Fruit fly (Drosophila melanogaster) whole organism: Measurements from ENCODE around the gene Eip75B.

Experiments
- CG8478 ChIP-seq: fragments of >200 bp; optimal IDR thresholded peaks from 2 replicates; lab custom pipeline; 2018; ENCODE audit warnings: inconsistent platforms
- EcR ChIP-seq, 2 experiments: fragments of >200 bp; optimal IDR thresholded peaks; 2 replicates each; lab custom pipeline; 2017; ENCODE audit warnings: missing biosample characterization in 2 of 2, missing genetic modification characterization in 2 of 2, missing genetic modification reagents in 2 of 2
- psq ChIP-seq: fragments of >200 bp; optimal IDR thresholded peaks from 2 replicates; lab custom pipeline; 2017
- usp ChIP-seq: fragments of >200 bp; optimal IDR thresholded peaks from 2 replicates; lab custom pipeline; 2017; ENCODE audit warnings: missing biosample characterization, missing genetic modification characterization, mixed read lengths

DNA sequence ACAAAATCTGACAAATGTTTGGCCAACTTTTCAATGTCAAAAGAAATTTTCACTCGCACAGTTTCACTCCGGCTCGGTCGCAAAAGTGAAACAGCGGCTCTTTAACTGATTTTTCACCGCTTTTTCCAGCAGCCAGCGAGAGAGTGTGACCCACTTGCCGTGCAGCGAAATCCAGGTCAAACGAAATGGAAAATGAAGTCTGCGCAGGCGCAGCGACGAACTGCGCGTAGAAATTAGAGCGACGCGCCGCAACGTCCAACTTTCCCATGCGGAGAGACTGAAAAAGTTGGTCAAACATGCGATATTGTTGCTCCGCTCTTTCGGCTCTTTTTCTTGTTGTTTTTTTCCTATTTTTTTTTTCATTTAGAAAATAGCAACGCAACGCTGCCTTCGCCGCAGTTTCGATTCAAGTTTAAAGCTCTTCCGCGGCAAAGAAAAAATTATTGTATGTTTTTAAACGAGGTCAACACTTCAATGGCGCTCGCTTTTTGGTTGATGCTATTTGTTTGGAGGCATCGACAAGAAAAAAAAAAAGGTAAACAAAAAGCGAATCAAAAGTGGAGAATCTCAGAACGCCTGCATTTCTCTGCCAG, 104.2 kb downstream of the Eip75B start:
- TF ChIP-seq usp (GFP tag; lab: Kevin White, UChicago) (no peak), EcR (GFP tag; optimal IDR thresholded peaks at IDR 0.05; lab: Kevin White, UChicago) (no peak), psq (lab: Kevin White, UChicago) (no peak), CG8478 (no peak)
